Worm (Caenorhabditis elegans): ENCODE results near the gene srx-41.

DNA sequence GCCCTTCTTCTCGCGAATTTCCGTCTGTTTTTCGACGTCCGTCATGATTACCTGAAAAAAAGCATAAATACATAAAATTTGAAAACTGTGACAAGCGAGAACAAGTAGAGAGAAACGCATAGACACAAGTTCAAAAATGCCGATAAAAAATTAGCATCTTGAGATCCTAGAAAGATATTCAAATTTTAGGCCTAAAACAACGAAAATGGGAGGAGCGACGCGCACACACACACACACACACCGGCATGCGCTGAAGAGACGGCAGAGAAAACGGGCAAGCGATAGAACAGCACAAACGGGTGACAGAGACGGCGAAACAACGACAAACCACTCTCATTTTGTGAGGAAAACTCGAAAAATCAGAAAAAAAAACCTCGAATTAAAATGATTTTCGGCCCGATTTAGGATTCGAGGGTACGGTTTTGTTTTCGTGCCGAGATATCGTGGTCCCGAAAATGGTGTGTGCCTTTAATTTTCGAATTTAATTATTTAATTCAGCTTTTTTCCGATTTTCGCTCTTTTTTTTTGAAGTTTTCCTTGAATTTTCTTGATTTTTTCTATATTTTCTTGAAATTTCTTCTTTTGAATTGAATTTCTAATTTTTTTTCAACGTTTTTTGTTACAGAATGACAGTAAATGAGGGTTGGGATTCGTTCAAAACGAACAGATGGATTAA lies 50.8 kb downstream of the srx-41 start, which contains the start of the genes rpl-11.1 and T22F3.2:
- TF ChIP-seq ces-1 (GFP tag; optimal IDR thresholded peaks at IDR 0.05) (no peak), nhr-237 (tag; optimal IDR thresholded peaks at IDR 0.05) (no peak), nhr-28 (tag; optimal IDR thresholded peaks at IDR 0.05) (no peak)
